Worm (Caenorhabditis elegans) whole organism, young adult: ENCODE data around the gene Y11D7A.7.

ENCODE experiments used
- B0019.2 ChIP-seq: fragments of 200-800 bp; sonication (Bioruptor generic); conservative IDR thresholded peaks from 2 replicates; pipeline ENCODE4 v1.3.6; 2022; ENCODE audit warnings: missing genetic modification reagents, missing genetic modification characterization, missing compliant biosample characterization
- B0261.1 ChIP-seq: sonication (generic microtip); optimal IDR thresholded peaks from 2 replicates; lab custom pipeline; 2016; ENCODE audit warnings: mild to moderate bottlenecking, missing genetic modification characterization, moderate library complexity, missing compliant biosample characterization
- C06A6.2 ChIP-seq: fragments of 200-800 bp; sonication (Bioruptor generic); conservative IDR thresholded peaks from 2 replicates; pipeline ENCODE4 v1.3.6; 2022; ENCODE audit warnings: missing genetic modification characterization, missing compliant biosample characterization
- F23B12.7 ChIP-seq: sonication (generic microtip); optimal IDR thresholded peaks from 2 replicates; lab custom pipeline; 2017; ENCODE audit warnings: missing genetic modification characterization, mild to moderate bottlenecking, missing compliant biosample characterization, antibody characterized with exemption, moderate library complexity; ENCODE audit not compliant: insufficient read depth
- F37B4.10 ChIP-seq: fragments of 200-800 bp; sonication (Bioruptor generic); IDR thresholded peaks from 2 replicates; pipeline ENCODE4 v1.3.6; 2022; ENCODE audit warnings: missing genetic modification characterization, missing compliant biosample characterization
- F39B2.1 ChIP-seq: fragments of 200-800 bp; sonication (Bioruptor generic); IDR thresholded peaks from 2 replicates; pipeline ENCODE4 v1.3.6; 2022; ENCODE audit warnings: missing genetic modification reagents, missing genetic modification characterization, missing compliant biosample characterization
- F55B11.4 ChIP-seq: sonication (generic microtip); optimal IDR thresholded peaks from 2 replicates; lab custom pipeline; 2016; ENCODE audit warnings: missing compliant biosample characterization, missing genetic modification characterization, borderline replicate concordance; ENCODE audit not compliant: insufficient read depth
- F57A8.1 ChIP-seq: fragments of 200-800 bp; sonication (Bioruptor generic); optimal IDR thresholded peaks from 2 replicates; lab custom pipeline; 2018; ENCODE audit warnings: mild to moderate bottlenecking, missing genetic modification characterization, moderate library complexity, missing compliant biosample characterization
- T07F8.4 ChIP-seq: sonication (generic microtip); optimal IDR thresholded peaks from 2 replicates; lab custom pipeline; 2016; ENCODE audit warnings: mild to moderate bottlenecking, missing genetic modification characterization, moderate library complexity, missing compliant biosample characterization
- T26A5.8 ChIP-seq: sonication (generic microtip); optimal IDR thresholded peaks from 2 replicates; lab custom pipeline; 2016; ENCODE audit warnings: missing genetic modification characterization, missing compliant biosample characterization
- Y56A3A.18 ChIP-seq: fragments of 200-800 bp; sonication (Bioruptor generic); IDR thresholded peaks from 2 replicates; pipeline ENCODE4 v1.3.6; 2022; ENCODE audit warnings: missing genetic modification reagents, missing genetic modification characterization, missing compliant biosample characterization
- ZK185.1 ChIP-seq: sonication (generic microtip); optimal IDR thresholded peaks from 2 replicates; lab custom pipeline; 2016; ENCODE audit warnings: mild to moderate bottlenecking, missing genetic modification characterization, missing compliant biosample characterization; ENCODE audit not compliant: poor library complexity, severe bottlenecking
- ama-1 ChIP-seq, 3 experiments: fragments of 150-350 bp in 1 of 3; sonication (generic microtip) in 2 of 3; optimal IDR thresholded peaks; 2 replicates each; lab custom pipeline; 2014 to 2018; ENCODE audit warnings: missing biosample characterization in 2 of 3, missing genetic modification characterization in 2 of 3, missing genetic modification reagents in 2 of 3
- atf-7 ChIP-seq: sonication (generic microtip); optimal IDR thresholded peaks from 2 replicates; lab custom pipeline; 2017; ENCODE audit warnings: mild to moderate bottlenecking, missing genetic modification characterization, missing compliant biosample characterization
- attf-3 ChIP-seq: fragments of 200-800 bp; sonication (Bioruptor generic); conservative IDR thresholded peaks from 2 replicates; pipeline ENCODE4 v1.3.6; 2022; ENCODE audit warnings: missing genetic modification reagents, missing genetic modification characterization, missing compliant biosample characterization
- cebp-1 ChIP-seq, 2 experiments: fragments of 200-800 bp in 1 of 2; sonication (Bioruptor generic) in 1 of 2; sonication (generic microtip) in 1 of 2; IDR thresholded peaks in 1 of 2; optimal IDR thresholded peaks in 1 of 2; 2 replicates each; pipeline versions ENCODE4 v1.3.6 to Lab custom; 2017 to 2022; ENCODE audit warnings: missing compliant biosample characterization in 2 of 2, missing genetic modification characterization in 2 of 2, mild to moderate bottlenecking in 1 of 2, missing genetic modification reagents in 1 of 2, moderate library complexity in 1 of 2
- ceh-58 ChIP-seq: fragments of 200-800 bp; sonication (Bioruptor generic); IDR thresholded peaks from 2 replicates; pipeline ENCODE4 v1.3.6; 2022; ENCODE audit warnings: missing genetic modification characterization, missing compliant biosample characterization
- chd-7 ChIP-seq: sonication (generic microtip); optimal IDR thresholded peaks from 2 replicates; lab custom pipeline; 2016; ENCODE audit warnings: mild to moderate bottlenecking, missing genetic modification characterization, moderate library complexity, missing compliant biosample characterization
- dox-1 ChIP-seq: fragments of 200-800 bp; sonication (Bioruptor generic); IDR thresholded peaks from 2 replicates; pipeline ENCODE4 v1.3.6; 2022; ENCODE audit warnings: missing genetic modification reagents, missing genetic modification characterization, missing compliant biosample characterization
- ekl-4 ChIP-seq: fragments of 200-800 bp; sonication (Bioruptor generic); IDR thresholded peaks from 2 replicates; pipeline ENCODE4 v1.3.6; 2022; ENCODE audit warnings: missing genetic modification reagents, missing genetic modification characterization, missing compliant biosample characterization
- hmg-1.2 ChIP-seq: fragments of 200-800 bp; sonication (Bioruptor generic); IDR thresholded peaks from 2 replicates; pipeline ENCODE4 v1.3.6; 2022; ENCODE audit warnings: missing genetic modification reagents, missing genetic modification characterization, missing compliant biosample characterization
- lag-1 ChIP-seq: fragments of 200-800 bp; sonication (Bioruptor generic); IDR thresholded peaks from 2 replicates; pipeline ENCODE4 v1.3.6; 2022; ENCODE audit warnings: missing genetic modification reagents, missing genetic modification characterization, missing compliant biosample characterization
- madf-6 ChIP-seq: fragments of 200-800 bp; sonication (Bioruptor generic); IDR thresholded peaks from 2 replicates; pipeline ENCODE4 v1.3.6; 2022; ENCODE audit warnings: missing genetic modification reagents, missing genetic modification characterization, missing compliant biosample characterization
- nfyb-1 ChIP-seq: fragments of 200-800 bp; sonication (Bioruptor generic); IDR thresholded peaks from 2 replicates; pipeline ENCODE4 v1.3.6; 2022; ENCODE audit warnings: missing genetic modification reagents, missing genetic modification characterization, missing compliant biosample characterization
- nhr-179 ChIP-seq: sonication (generic microtip); optimal IDR thresholded peaks from 2 replicates; lab custom pipeline; 2016; ENCODE audit warnings: mild to moderate bottlenecking, missing genetic modification characterization, missing compliant biosample characterization
- nhr-90 ChIP-seq: sonication (generic microtip); optimal IDR thresholded peaks from 2 replicates; lab custom pipeline; 2016; ENCODE audit warnings: missing genotype, mild to moderate bottlenecking, missing genetic modification characterization, missing compliant biosample characterization
- pbrm-1 ChIP-seq: fragments of 200-800 bp; sonication (Bioruptor generic); IDR thresholded peaks from 2 replicates; pipeline ENCODE4 v1.3.6; 2022; ENCODE audit warnings: missing genetic modification reagents, missing genetic modification characterization, missing compliant biosample characterization
- rcor-1 ChIP-seq: fragments of 200-800 bp; sonication (Bioruptor generic); IDR thresholded peaks from 2 replicates; pipeline ENCODE4 v1.3.6; 2022; ENCODE audit warnings: missing genetic modification reagents, missing genetic modification characterization, missing compliant biosample characterization
- sdz-38 ChIP-seq: sonication (generic microtip); optimal IDR thresholded peaks from 2 replicates; lab custom pipeline; 2016; ENCODE audit warnings: missing genotype, missing genetic modification characterization, missing compliant biosample characterization
- snpc-4 ChIP-seq, 5 experiments: fragments of 150-350 bp in 1 of 5; sonication (generic microtip) in 4 of 5; optimal IDR thresholded peaks; 2 replicates each; lab custom pipeline; 2014 to 2018; ENCODE audit warnings: missing genetic modification characterization in 5 of 5, missing biosample characterization in 3 of 5, antibody characterized with exemption in 2 of 5, mild to moderate bottlenecking in 2 of 5, missing compliant biosample characterization in 2 of 5, missing genotype in 2 of 5, moderate library complexity in 2 of 5, missing genetic modification reagents in 1 of 5
- somi-1 ChIP-seq: fragments of 200-800 bp; sonication (Bioruptor generic); optimal IDR thresholded peaks from 2 replicates; lab custom pipeline; 2018; ENCODE audit warnings: mild to moderate bottlenecking, missing genetic modification characterization, missing compliant biosample characterization
- unc-62 ChIP-seq: fragments of 150-350 bp; optimal IDR thresholded peaks from 2 replicates; lab custom pipeline; 2014; ENCODE audit warnings: missing biosample characterization, missing genetic modification reagents, missing genetic modification characterization
- zfh-2 ChIP-seq: fragments of 200-800 bp; sonication (Bioruptor generic); conservative IDR thresholded peaks from 2 replicates; pipeline ENCODE4 v1.3.6; 2022; ENCODE audit warnings: missing genetic modification reagents, missing genetic modification characterization, missing compliant biosample characterization
- zim-3 ChIP-seq: sonication (generic microtip); optimal IDR thresholded peaks from 2 replicates; lab custom pipeline; 2017; ENCODE audit warnings: mild to moderate bottlenecking, missing genetic modification characterization, moderate library complexity, missing compliant biosample characterization

Gene Y11D7A.7

ce11 chrIV:9258547-9258946, 9.2 kb downstream of the Y11D7A.7 start:
- TF ChIP-seq madf-6 (0 out of 2 replicates have a peak, but pooled peaks have one; percentile 21), atf-7 (no peak), snpc-4 (GFP tag; optimal IDR thresholded peaks at IDR 0.05; lab: Kevin White, UChicago) (no peak), snpc-4 (tag; optimal IDR thresholded peaks at IDR 0.05; lab: Kevin White, UChicago) (peak in 1 of 4 experiments; percentile 11), nhr-90 (tag; lab: Kevin White, UChicago) (no peak), ama-1 (optimal IDR thresholded peaks at IDR 0.05; lab: Kevin White, UChicago) (peak; percentile 69), ama-1 (GFP tag; optimal IDR thresholded peaks at IDR 0.05; lab: Kevin White, UChicago) (no peak), ekl-4 (peak; percentile 24; the same call in 1 of the 2 replicates), zim-3 (tag; lab: Kevin White, UChicago) (no peak), attf-3 (GFP tag; lab: Robert Waterston, UW) (0 out of 2 replicates have a peak, but pooled peaks have one; percentile 21)

DNA sequence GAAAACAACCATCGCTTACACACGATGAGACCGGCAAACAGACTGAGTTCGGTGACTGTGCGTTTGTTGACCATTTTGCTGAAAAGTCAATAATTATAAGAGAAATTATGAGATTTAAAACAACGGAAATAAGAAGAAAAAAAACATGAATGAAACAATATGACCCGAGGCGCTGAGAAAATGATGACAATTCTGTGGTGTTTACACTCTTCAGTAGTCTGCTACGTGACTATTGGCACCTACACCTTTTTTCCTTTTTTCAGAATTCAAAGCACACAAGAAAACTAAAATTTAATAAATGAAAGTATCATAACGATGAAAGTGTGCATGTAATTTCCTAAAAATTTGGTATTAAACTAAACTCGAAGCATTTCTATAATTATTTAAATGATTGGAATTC, 10.4 kb downstream of the Y11D7A.7 start, which contains the start of gene Y11D7A.10:
Gene Y11D7A.10, minus strand, starts transcription at position 82 of the 400 bp plus-strand sequence.
- no peak for TF ChIP-seq ZK185.1 (tag; lab: Kevin White, UChicago)
- no peak for TF ChIP-seq C06A6.2
- TF ChIP-seq nhr-179, result no peak
- TF ChIP-seq snpc-4 (GFP tag; optimal IDR thresholded peaks at IDR 0.05; lab: Kevin White, UChicago), result no peak
- TF ChIP-seq snpc-4 (tag; optimal IDR thresholded peaks at IDR 0.05; lab: Kevin White, UChicago), result no peak

DNA sequence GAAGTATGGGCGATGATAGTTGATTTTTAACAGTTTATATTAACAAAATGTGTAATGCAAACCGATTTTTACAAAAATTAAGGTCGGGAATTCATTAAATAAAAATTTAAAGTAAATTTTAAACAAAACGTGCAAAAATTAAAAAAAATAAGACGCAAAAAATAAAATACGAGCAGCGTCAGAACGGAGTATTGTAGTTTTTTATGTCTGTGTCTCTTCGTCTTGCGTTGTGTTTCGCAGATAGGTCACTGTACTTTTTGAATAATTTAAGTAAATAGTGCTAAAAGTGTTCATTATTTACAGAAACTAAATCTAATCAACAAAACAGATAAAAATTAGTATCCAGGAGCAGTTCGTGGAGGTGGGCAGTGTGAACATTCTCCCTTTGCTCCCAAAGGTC, 11.0 kb downstream of the Y11D7A.7 start:
- TF ChIP-seq lag-1, result no peak
- no peak for TF ChIP-seq somi-1 (GFP tag; lab: Kevin White, UChicago)
- no peak for TF ChIP-seq nfyb-1 (GFP tag; lab: Robert Waterston, UW)
- TF ChIP-seq sdz-38 (tag; lab: Kevin White, UChicago), result no peak
- TF ChIP-seq attf-3 (GFP tag; lab: Robert Waterston, UW), result peak; percentile 91
- TF ChIP-seq hmg-1.2 (GFP tag; lab: Robert Waterston, UW), result peak; percentile 92

ce11 chrIV:9260826-9261225, 11.5 kb downstream of the Y11D7A.7 start:
- TF ChIP-seq T26A5.8 (tag; lab: Kevin White, UChicago) (no peak), Y56A3A.18 (GFP tag; lab: Robert Waterston, UW) (no peak), pbrm-1 (no peak), dox-1 (GFP tag; lab: Robert Waterston, UW) (no peak), F57A8.1 (GFP tag; lab: Kevin White, UChicago) (peak; percentile 12), B0261.1 (tag; lab: Kevin White, UChicago) (no peak), B0019.2 (GFP tag; lab: Robert Waterston, UW) (no peak), F37B4.10 (GFP tag; lab: Robert Waterston, UW) (0 out of 2 replicates have a peak, but pooled peaks have one; percentile 3), cebp-1 (GFP tag; IDR thresholded peaks at IDR 0.05; lab: Robert Waterston, UW) (no peak), cebp-1 (tag; optimal IDR thresholded peaks at IDR 0.05; lab: Kevin White, UChicago) (no peak), nhr-90 (tag; lab: Kevin White, UChicago) (no peak), chd-7 (no peak)

DNA sequence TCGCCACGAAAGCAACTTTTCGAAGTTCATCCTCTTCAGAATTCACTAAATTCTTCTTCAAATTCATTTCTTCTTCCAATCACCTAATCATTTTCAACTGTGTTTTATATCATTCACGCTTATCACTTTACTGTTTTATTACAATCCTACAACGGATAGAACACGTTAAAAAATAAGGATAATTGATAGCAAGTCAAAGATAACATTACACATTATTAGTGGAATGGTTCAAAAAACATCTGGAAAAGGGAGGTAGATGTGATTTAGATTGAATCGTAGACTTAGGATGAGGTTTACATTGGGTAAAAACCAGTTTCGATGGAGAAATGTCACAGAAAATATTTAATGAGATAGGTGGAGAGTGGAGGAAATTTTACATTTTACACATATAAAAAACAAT, 12.4 kb downstream of the Y11D7A.7 start, which contains the start of gene col-120:
Gene col-120, minus strand, starts transcription at position 101 of the 400 bp plus-strand sequence.
- TF ChIP-seq rcor-1 (GFP tag; lab: Robert Waterston, UW), result no peak
- no peak for TF ChIP-seq unc-62 (GFP tag; lab: Kevin White, UChicago)
- TF ChIP-seq zfh-2 (GFP tag; lab: Robert Waterston, UW), result no peak
- TF ChIP-seq F55B11.4 (tag; lab: Kevin White, UChicago), result no peak
- no peak for TF ChIP-seq ceh-58 (GFP tag; lab: Robert Waterston, UW)
- TF ChIP-seq C06A6.2, result no peak
- TF ChIP-seq F23B12.7, result no peak
- TF ChIP-seq F39B2.1 (GFP tag; lab: Robert Waterston, UW), result no peak
- TF ChIP-seq T07F8.4 (tag; lab: Kevin White, UChicago), result no peak
- TF ChIP-seq, all 124 proteins: peak for 0
